Fruit fly (Drosophila melanogaster) whole organism, wandering third instar larva: ENCODE measurements around the gene jim.

Experiments
- Abd-B ChIP-seq: fragments of >200 bp; optimal IDR thresholded peaks from 2 replicates; lab custom pipeline; 2017; ENCODE audit warnings: missing biosample characterization, missing genetic modification characterization
- pan ChIP-seq: fragments of >200 bp; optimal IDR thresholded peaks from 2 replicates; lab custom pipeline; 2017
- usp ChIP-seq: fragments of >200 bp; optimal IDR thresholded peaks from 2 replicates; lab custom pipeline; 2017; ENCODE audit warnings: missing biosample characterization, missing genetic modification characterization

DNA sequence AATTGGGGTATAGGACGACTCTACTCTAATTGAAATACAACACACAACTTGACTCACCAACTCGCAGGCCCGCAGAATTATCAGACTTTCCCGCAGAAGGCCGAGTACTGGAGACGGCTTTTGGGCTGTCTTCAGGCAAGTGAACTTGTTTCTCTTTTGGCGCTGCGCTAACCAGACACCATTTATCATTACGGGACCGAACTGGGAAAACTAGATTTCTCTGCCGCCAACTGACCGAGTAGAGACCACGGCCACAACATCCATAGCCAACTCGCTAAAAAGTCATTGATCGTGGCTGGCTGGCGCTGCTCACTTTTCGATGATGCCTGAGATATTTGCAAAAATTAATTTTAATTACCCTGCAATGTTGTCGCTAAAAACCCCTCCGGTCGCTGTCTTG is 13.9 kb upstream of the jim start:
- TF ChIP-seq usp (no peak), pan (no peak), Abd-B (GFP tag; lab: Kevin White, UChicago) (no peak)
